Worm (Caenorhabditis elegans) whole organism, late embryonic: Measurements from ENCODE around the gene F07C6.3.

Experiments used
- ahr-1 ChIP-seq: sonication (generic microtip); optimal IDR thresholded peaks from 2 replicates; lab custom pipeline; 2016; ENCODE audit warnings: missing genetic modification characterization, missing compliant biosample characterization
- ceh-30 ChIP-seq: fragments of 150-350 bp; optimal IDR thresholded peaks from 2 replicates; lab custom pipeline; 2014; ENCODE audit warnings: missing biosample characterization, missing genetic modification characterization

ce11 chrIV:12805595-12805994 is 16.6 kb downstream of the F07C6.3 start, which contains the start of gene F07C6.4:
- TF ChIP-seq ahr-1 (tag; lab: Kevin White, UChicago) = no peak
- TF ChIP-seq ceh-30 (tag; lab: Kevin White, UChicago) = no peak
